Fruit fly (Drosophila melanogaster): ENCODE data around the gene CG34288.

Gene CG34288

DNA sequence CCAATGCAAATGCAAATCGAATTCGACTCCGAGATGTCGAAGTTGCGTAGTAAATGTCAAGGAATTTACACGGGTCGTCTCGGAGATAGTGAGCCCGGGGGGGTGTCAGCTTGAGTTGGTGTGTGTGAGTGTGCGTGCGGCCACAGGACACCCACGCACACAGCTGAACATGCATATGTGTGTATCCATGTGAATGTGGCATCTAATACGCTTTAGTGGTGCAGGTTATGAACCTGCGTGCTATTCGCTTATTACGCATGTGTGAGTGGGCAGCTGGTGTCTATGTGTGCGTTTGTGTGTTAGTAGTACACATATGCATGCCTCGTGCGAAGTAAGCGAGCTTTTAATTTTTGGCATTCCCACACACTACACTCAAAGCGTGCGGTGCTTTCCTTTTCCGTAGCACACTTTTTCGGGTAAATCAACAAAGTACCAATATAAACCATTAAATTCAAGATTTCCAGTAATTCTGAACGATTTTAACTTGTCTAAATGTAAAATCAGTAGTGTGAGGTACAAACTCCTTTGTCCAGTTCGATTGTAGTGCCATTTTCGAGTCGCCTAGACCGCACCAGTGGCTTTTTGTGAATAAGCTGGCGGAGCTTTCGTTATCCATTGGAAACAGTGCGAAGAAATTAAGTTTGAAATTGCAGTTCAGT, 21.9 kb upstream of the CG34288 start (continued):
- TF ChIP-seq Gug (GFP tag; IDR thresholded peaks at IDR 0.05) (peak; percentile 60), acj6 (GFP tag; optimal IDR thresholded peaks at IDR 0.05) (no peak), achi (GFP tag; optimal IDR thresholded peaks at IDR 0.05) (peak; percentile 66), fd59A (GFP tag; optimal IDR thresholded peaks at IDR 0.05) (no peak), CG4318 (GFP tag; optimal IDR thresholded peaks at IDR 0.05) (no peak), fd85E (GFP tag; optimal IDR thresholded peaks at IDR 0.05) (no peak), esn (GFP tag; optimal IDR thresholded peaks at IDR 0.05) (no peak), CG32006 (GFP tag; optimal IDR thresholded peaks at IDR 0.05) (peak; percentile 74), CG11762 (GFP tag; optimal IDR thresholded peaks at IDR 0.05; ENCODE audit: insufficient read depth) (peak; percentile 31), dsx (GFP tag; optimal IDR thresholded peaks at IDR 0.05; ENCODE audit: poor library complexity, severe bottlenecking) (no peak), CG11902 (GFP tag; optimal IDR thresholded peaks at IDR 0.05) (peak; percentile 33), CG6276 (GFP tag; optimal IDR thresholded peaks at IDR 0.05) (no peak), Eip78C (GFP tag) (peak; percentile 86), CG8119 (GFP tag; IDR thresholded peaks at IDR 0.05) (peak; percentile 79), Eip75B (GFP tag; optimal IDR thresholded peaks at IDR 0.05) (peak; percentile 78), CG9139 (GFP tag; optimal IDR thresholded peaks at IDR 0.05) (no peak), CG16779 (tag; optimal IDR thresholded peaks at IDR 0.05) (peak; percentile 49)

DNA sequence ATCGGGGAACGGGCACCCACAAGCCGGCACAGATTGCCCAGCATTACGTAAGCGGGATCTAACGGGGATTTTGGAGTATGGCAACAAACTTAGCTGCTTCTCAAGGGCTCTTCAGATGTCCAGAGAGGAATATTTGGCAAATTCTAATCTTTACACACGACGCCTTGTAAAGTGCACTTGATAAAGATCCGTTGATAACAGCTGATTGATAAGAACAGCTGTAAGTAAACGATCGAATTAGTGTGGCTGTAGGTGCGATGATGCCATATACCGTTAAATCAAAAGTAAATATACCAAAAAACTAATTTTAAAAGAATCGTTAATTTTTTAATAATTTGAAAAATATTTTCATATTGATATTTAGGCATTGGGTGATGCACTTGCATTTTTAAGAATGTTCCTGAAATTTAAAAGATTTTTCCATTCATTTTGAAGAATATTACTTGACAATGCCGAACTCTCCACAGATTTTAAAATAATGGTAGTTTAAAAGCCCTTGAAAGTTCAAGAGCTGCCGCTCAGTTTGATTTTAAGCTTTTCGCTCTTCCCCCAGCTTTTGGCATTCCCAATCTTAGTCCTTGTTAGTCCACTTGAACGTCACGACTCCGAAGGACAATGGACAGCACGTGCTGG, 21.0 kb upstream of the CG34288 start, which contains the start of the genes CG5377 and Nrx-1:
Gene CG5377, minus strand, starts transcription at position 219 of the 633 bp plus-strand sequence.
Gene Nrx-1, plus strand, starts transcription at position 574 of the 633 bp plus-strand sequence.
- TF ChIP-seq Sox14 (GFP tag; optimal IDR thresholded peaks at IDR 0.05) = no peak
- TF ChIP-seq vri (GFP tag; optimal IDR thresholded peaks at IDR 0.05) = peak; percentile 43
- TF ChIP-seq CG6808 (GFP tag; optimal IDR thresholded peaks at IDR 0.05) = no peak
- TF ChIP-seq CG11902 (GFP tag; optimal IDR thresholded peaks at IDR 0.05) = no peak
- no peak for TF ChIP-seq Eip78C (GFP tag)
- no peak for TF ChIP-seq Eip93F (GFP tag; optimal IDR thresholded peaks at IDR 0.05)
- TF ChIP-seq svp (GFP tag) = peak; percentile 67
- TF ChIP-seq Met (GFP tag; optimal IDR thresholded peaks at IDR 0.05) = no peak
- TF ChIP-seq CG6276 (GFP tag; optimal IDR thresholded peaks at IDR 0.05) = no peak

DNA sequence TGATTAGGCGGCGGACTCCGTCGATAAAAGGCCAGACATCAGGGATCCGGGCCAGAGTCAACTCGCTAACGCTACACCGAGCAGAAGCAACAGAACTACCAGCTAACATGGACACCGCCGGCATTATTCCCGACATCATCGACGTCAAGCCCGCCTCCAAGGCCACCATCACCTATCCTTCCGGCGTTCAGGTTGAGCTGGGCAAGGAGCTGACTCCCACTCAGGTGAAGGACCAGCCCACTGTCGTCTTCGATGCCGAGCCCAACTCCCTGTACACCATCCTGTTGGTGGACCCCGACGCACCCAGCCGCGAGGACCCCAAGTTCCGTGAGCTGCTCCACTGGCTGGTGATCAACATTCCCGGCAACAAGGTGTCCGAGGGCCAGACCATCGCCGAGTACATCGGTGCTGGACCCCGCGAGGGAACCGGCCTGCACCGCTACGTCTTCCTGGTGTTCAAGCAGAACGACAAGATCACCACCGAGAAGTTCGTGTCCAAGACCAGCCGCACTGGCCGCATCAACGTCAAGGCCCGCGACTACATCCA, 19.0 kb upstream of the CG34288 start, which contains the start of gene Pebp1:
Gene Pebp1, plus strand, starts transcription at position 51 of the 547 bp plus-strand sequence.
- TF ChIP-seq Hr4 (GFP tag; optimal IDR thresholded peaks at IDR 0.05) (no peak), CG4318 (GFP tag; optimal IDR thresholded peaks at IDR 0.05) (no peak), Smox (GFP tag; optimal IDR thresholded peaks at IDR 0.05) (no peak), CG16779 (tag; optimal IDR thresholded peaks at IDR 0.05) (no peak), CG8119 (GFP tag; IDR thresholded peaks at IDR 0.05) (no peak), CG31627 (GFP tag; optimal IDR thresholded peaks at IDR 0.05) (no peak), CG11294 (GFP tag; IDR thresholded peaks at IDR 0.05) (no peak), CG8632 (GFP tag; optimal IDR thresholded peaks at IDR 0.05) (no peak), net (GFP tag; optimal IDR thresholded peaks at IDR 0.05) (no peak), Ets21C (GFP tag; optimal IDR thresholded peaks at IDR 0.05) (no peak), dac (GFP tag; optimal IDR thresholded peaks at IDR 0.05) (no peak)

DNA sequence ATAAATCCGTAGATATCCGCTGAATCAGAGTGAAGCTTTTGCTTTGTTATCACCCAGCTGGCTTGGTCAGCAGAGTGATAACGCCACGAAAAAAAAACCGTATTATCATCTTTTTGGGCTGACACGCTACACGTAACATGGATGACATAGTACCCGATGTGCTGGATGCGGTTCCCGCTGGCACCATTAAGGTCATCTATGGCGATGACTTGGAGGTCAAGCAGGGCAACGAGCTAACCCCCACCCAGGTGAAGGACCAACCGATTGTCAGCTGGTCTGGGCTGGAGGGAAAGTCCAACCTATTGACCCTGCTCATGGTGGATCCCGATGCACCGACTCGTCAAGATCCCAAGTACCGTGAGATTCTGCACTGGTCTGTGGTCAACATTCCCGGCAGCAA, 18.1 kb upstream of the CG34288 start:
- no peak for TF ChIP-seq ss (GFP tag; optimal IDR thresholded peaks at IDR 0.05)
- TF ChIP-seq fd59A (GFP tag; optimal IDR thresholded peaks at IDR 0.05) = no peak
- no peak for TF ChIP-seq CG3919 (GFP tag; optimal IDR thresholded peaks at IDR 0.05)
- no peak for TF ChIP-seq dsx (GFP tag; optimal IDR thresholded peaks at IDR 0.05; ENCODE audit: poor library complexity, severe bottlenecking)
- TF ChIP-seq CG8119 (GFP tag; IDR thresholded peaks at IDR 0.05) = no peak
- TF ChIP-seq eg (GFP tag; IDR thresholded peaks at IDR 0.05) = no peak
- no peak for TF ChIP-seq CG4318 (GFP tag; optimal IDR thresholded peaks at IDR 0.05)
- TF ChIP-seq svp (GFP tag) = peak; percentile 97
- no peak for TF ChIP-seq Sox102F (GFP tag; optimal IDR thresholded peaks at IDR 0.05)
- TF ChIP-seq salr (GFP tag; optimal IDR thresholded peaks at IDR 0.05) = no peak
- no peak for TF ChIP-seq CG32006 (GFP tag; optimal IDR thresholded peaks at IDR 0.05)
- no peak for TF ChIP-seq dac (GFP tag; optimal IDR thresholded peaks at IDR 0.05)
- TF ChIP-seq vri (GFP tag; optimal IDR thresholded peaks at IDR 0.05) = peak; percentile 32
- no peak for TF ChIP-seq CG11762 (GFP tag; optimal IDR thresholded peaks at IDR 0.05; ENCODE audit: insufficient read depth)
- no peak for TF ChIP-seq CG34406 (GFP tag; optimal IDR thresholded peaks at IDR 0.05)
- no peak for TF ChIP-seq OdsH (GFP tag; optimal IDR thresholded peaks at IDR 0.05)
- TF ChIP-seq topi (GFP tag; optimal IDR thresholded peaks at IDR 0.05) = no peak
- TF ChIP-seq CG6854 (GFP tag; optimal IDR thresholded peaks at IDR 0.05) = no peak

All from whole organism, prepupa.